Fruit fly (Drosophila melanogaster): ENCODE data around the gene Ntl.
"Not testable (repeated sequence)": the region's sequence is repeated elsewhere in the genome, so short reads cannot be mapped to it uniquely, and the experiment has no call there.

The Ntl gene

DNA sequence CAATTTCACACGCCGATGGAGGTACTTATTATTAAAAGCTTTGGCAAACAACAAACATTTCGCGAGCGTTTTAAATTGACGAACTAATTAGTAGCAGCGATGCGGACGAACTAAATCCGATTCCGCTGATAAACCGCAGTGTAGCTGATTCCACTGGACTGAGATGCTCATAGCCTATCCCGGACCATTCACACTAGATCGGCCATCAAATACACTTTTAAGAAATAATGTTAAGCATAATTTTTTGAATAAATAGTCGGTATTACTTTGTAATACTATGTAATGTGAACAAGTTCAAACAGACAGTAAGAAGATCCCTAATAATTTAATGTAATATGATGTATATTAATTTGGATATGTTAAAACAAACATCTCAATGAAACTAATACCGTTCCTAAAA is 12.0 kb downstream of the Ntl start, which contains the start of gene CG13794:
CG13794 (minus strand) TSS at position 101 of the 400 bp plus-strand sequence.
- TF ChIP-seq CG13624 (GFP tag; optimal IDR thresholded peaks at IDR 0.05) (no peak), Ada2b (GFP tag; IDR thresholded peaks at IDR 0.05) (no peak), odd (GFP tag; optimal IDR thresholded peaks at IDR 0.05) (no peak), nmo (GFP tag; optimal IDR thresholded peaks at IDR 0.05) (no peak), CG10565 (GFP tag; optimal IDR thresholded peaks at IDR 0.05) (no peak), CG34224 (GFP tag; IDR thresholded peaks at IDR 0.05; ENCODE audit: partially characterized antibody) (no peak), ara (GFP tag; IDR thresholded peaks at IDR 0.05) (no peak)

DNA sequence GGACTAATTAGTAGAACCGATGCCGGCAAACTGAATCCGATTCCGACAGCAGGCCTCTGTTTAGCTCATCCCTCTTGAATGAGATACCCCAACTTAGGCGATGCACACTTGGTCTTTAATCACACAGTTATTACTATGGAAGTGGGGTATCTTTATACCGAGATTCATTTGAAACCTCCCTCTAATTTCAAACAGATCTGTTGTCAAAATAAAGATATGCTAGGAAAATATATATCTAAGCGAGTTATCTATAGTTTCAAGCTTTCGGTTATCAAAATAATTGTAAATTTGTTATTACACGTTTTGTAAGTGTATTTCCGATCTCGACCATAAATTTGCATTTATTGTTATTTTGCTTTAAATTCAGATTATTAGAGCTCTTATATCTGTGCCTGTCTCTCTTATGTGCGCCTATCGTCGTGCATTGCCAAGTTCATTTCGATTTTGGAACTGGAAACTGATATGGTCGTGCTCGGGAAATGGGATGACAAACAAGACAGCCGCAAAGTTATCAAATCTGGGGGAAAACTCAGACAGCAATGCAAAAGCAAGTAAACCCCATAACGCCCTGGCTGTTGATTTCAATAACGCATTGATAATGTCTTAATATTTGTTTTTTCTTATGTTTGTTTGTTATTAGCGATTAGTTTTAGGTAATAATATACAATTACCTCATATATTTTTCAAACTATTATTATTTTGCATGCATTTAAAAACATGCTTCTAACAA is 15.8 kb downstream of the Ntl start, which contains the start of gene CG13795:
CG13795 (minus strand) TSS at position 31 of the 730 bp plus-strand sequence.
- TF ChIP-seq CG1529 (GFP tag; optimal IDR thresholded peaks at IDR 0.05) = no peak
- no peak for TF ChIP-seq CG7556 (GFP tag; optimal IDR thresholded peaks at IDR 0.05)
- TF ChIP-seq Ets65A (GFP tag) = peak; percentile 15
- TF ChIP-seq CG11456 (GFP tag; IDR thresholded peaks at IDR 0.05) = no peak
- TF ChIP-seq CG8765 (GFP tag; IDR thresholded peaks at IDR 0.05) = no peak
- TF ChIP-seq H2.0 (GFP tag; IDR thresholded peaks at IDR 0.05) = no peak
- TF ChIP-seq Lim3 (GFP tag; IDR thresholded peaks at IDR 0.05) = no peak
- TF ChIP-seq unc-4 (GFP tag; IDR thresholded peaks at IDR 0.05; ENCODE audit: partially characterized antibody) = no peak
- no peak for TF ChIP-seq CG33557 (GFP tag; optimal IDR thresholded peaks at IDR 0.05)
- TF ChIP-seq row (GFP tag; IDR thresholded peaks at IDR 0.05) = no peak; the same call in 2 of the 3 replicates
- no peak for TF ChIP-seq Doc3 (GFP tag; IDR thresholded peaks at IDR 0.05; ENCODE audit: partially characterized antibody)
- TF ChIP-seq gem (tag; optimal IDR thresholded peaks at IDR 0.05) = peak; percentile 38
- TF ChIP-seq CG4820 (GFP tag; optimal IDR thresholded peaks at IDR 0.05) = no peak
- TF ChIP-seq D19A (tag; optimal IDR thresholded peaks at IDR 0.05) = peak; percentile 93
- TF ChIP-seq lola (GFP tag; optimal IDR thresholded peaks at IDR 0.05) = no peak
- no peak for TF ChIP-seq yki (optimal IDR thresholded peaks at IDR 0.05)
- no peak for TF ChIP-seq Ravus (GFP tag; IDR thresholded peaks at IDR 0.05)
- TF ChIP-seq CG3407 (GFP tag; optimal IDR thresholded peaks at IDR 0.05) = no peak
- no peak for TF ChIP-seq Side (GFP tag; optimal IDR thresholded peaks at IDR 0.05)
- no peak for TF ChIP-seq nmo (GFP tag; optimal IDR thresholded peaks at IDR 0.05)
- TF ChIP-seq disco-r (GFP tag; optimal IDR thresholded peaks at IDR 0.05) = no peak
- TF ChIP-seq TFAM (GFP tag; optimal IDR thresholded peaks at IDR 0.05) = no peak
- TF ChIP-seq CoRest (tag; optimal IDR thresholded peaks at IDR 0.05) = peak; percentile 13
- TF ChIP-seq lov (optimal IDR thresholded peaks at IDR 0.05) = no peak
- TF ChIP-seq lov (GFP tag; IDR thresholded peaks at IDR 0.05) = no peak
- no peak for TF ChIP-seq CG8924 (tag; optimal IDR thresholded peaks at IDR 0.05)

DNA sequence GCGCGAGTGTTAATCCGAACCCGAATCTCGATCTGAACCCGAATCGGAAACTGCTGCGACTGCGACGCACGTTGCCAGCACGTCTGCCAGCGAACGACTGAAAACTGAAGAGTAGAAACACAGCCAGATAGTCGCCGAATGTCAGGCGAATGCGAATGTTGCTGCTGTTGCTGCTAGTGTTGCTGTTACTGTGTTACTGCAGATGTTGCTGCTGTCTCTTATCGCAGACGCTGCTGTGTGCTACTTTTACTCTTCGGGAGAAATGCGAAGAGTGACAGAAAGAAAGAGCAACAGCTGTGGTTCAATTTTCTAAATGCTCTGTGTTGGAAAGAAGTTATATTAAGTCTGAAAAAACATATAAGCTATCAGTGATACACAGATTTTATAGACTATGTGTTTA is 21.9 kb downstream of the Ntl start, which contains the start of gene CG13796:
CG13796 (minus strand) TSS at position 101 of the 400 bp plus-strand sequence.
- TF ChIP-seq Abd-B (GFP tag; optimal IDR thresholded peaks at IDR 0.05); Nf-YA (GFP tag; IDR thresholded peaks at IDR 0.05); ttk (GFP tag; IDR thresholded peaks at IDR 0.05): not testable (repeated sequence)

DNA sequence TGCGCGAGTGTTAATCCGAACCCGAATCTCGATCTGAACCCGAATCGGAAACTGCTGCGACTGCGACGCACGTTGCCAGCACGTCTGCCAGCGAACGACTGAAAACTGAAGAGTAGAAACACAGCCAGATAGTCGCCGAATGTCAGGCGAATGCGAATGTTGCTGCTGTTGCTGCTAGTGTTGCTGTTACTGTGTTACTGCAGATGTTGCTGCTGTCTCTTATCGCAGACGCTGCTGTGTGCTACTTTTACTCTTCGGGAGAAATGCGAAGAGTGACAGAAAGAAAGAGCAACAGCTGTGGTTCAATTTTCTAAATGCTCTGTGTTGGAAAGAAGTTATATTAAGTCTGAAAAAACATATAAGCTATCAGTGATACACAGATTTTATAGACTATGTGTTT is 28.0 kb downstream of the Ntl start, which contains the start of gene CG31904:
CG31904 (minus strand) TSS at position 101 of the 400 bp plus-strand sequence.
- not testable (repeated sequence) for TF ChIP-seq CG1024 (GFP tag; IDR thresholded peaks at IDR 0.05); ERR (GFP tag; optimal IDR thresholded peaks at IDR 0.05); CG17186 (GFP tag; optimal IDR thresholded peaks at IDR 0.05)
